Fruit fly (Drosophila melanogaster): ENCODE results near the gene Sfp84E.

Gene Sfp84E

DNA sequence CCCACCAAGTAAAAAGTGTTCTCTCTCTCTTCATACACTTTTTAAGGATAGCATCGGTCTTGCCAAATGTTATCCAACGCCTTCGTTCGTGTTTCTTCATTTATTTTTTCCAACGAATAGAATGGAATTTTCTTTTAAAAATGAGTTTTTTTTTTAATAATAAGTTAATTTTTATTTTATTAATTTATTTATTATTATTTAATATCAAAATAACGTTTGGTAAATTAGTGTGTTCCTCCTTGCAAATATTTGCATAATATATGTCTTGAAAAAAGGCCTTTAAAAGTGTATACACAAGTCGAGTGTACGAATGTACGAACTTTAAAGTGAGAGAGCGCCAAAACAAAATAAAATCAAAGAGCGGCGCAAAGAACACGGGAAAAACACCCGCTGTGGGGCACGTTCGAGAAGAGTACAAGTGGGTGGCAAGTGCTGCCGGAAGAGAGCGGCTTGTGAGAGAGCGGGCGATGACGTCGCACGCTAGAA lies 47.1 kb upstream of the Sfp84E start (continued):
- TF ChIP-seq insv (GFP tag; optimal IDR thresholded peaks at IDR 0.05) (peak in 1 of 2 experiments; percentile 41), CG7357 (GFP tag; IDR thresholded peaks at IDR 0.05) (no peak), CG7839 (tag; optimal IDR thresholded peaks at IDR 0.05) (peak; percentile 93), Usf (GFP tag; optimal IDR thresholded peaks at IDR 0.05) (peak; percentile 70), Abd-B (GFP tag; optimal IDR thresholded peaks at IDR 0.05) (peak; percentile 74), GATAe (GFP tag; conservative IDR thresholded peaks at IDR 0.05) (no peak), ato (GFP tag; IDR thresholded peaks at IDR 0.05; ENCODE audit: partially characterized antibody) (no peak), mirr (GFP tag; optimal IDR thresholded peaks at IDR 0.05) (no peak), CG33557 (GFP tag; optimal IDR thresholded peaks at IDR 0.05) (peak; percentile 76), chif (GFP tag; optimal IDR thresholded peaks at IDR 0.05) (peak in 1 of 2 experiments; percentile 35), CG10209 (GFP tag; optimal IDR thresholded peaks at IDR 0.05) (peak; percentile 92), odd (GFP tag; optimal IDR thresholded peaks at IDR 0.05) (peak; percentile 93), Doc3 (GFP tag; IDR thresholded peaks at IDR 0.05; ENCODE audit: partially characterized antibody) (no peak), lilli (GFP tag; optimal IDR thresholded peaks at IDR 0.05) (peak; percentile 68), pzg (GFP tag; optimal IDR thresholded peaks at IDR 0.05) (no peak), pan (optimal IDR thresholded peaks at IDR 0.05) (no peak), pan (GFP tag; optimal IDR thresholded peaks at IDR 0.05 in 1 of 2, IDR thresholded peaks at IDR 0.05 in 1 of 2) (peak in 1 of 2 experiments; percentile 75), H15 (GFP tag; IDR thresholded peaks at IDR 0.05) (0 out of 3 replicates have a peak, but pooled peaks have one; percentile 48), Doc2 (GFP tag; IDR thresholded peaks at IDR 0.05) (no peak), sob (GFP tag; IDR thresholded peaks at IDR 0.05) (peak; percentile 70), CG7928 (GFP tag; optimal IDR thresholded peaks at IDR 0.05) (no peak), D (optimal IDR thresholded peaks at IDR 0.05) (no peak), D (GFP tag; optimal IDR thresholded peaks at IDR 0.05) (peak; percentile 82), CG12769 (tag; optimal IDR thresholded peaks at IDR 0.05) (no peak), Atf6 (GFP tag; IDR thresholded peaks at IDR 0.05) (no peak; the same call in 1 of the 2 replicates), Spps (tag; optimal IDR thresholded peaks at IDR 0.05) (peak; percentile 50), crp (GFP tag; optimal IDR thresholded peaks at IDR 0.05) (peak in 1 of 2 experiments; percentile 29), CG15696 (tag; optimal IDR thresholded peaks at IDR 0.05) (peak; percentile 16), CG7987 (GFP tag; optimal IDR thresholded peaks at IDR 0.05) (peak; percentile 44), CG1603 (tag; optimal IDR thresholded peaks at IDR 0.05) (no peak), kah (GFP tag; optimal IDR thresholded peaks at IDR 0.05) (peak; percentile 63), CG2116 (GFP tag; optimal IDR thresholded peaks at IDR 0.05) (peak; percentile 62), ERR (GFP tag; optimal IDR thresholded peaks at IDR 0.05) (no peak), eyg (GFP tag; optimal IDR thresholded peaks at IDR 0.05) (no peak), Jarid2 (GFP tag; optimal IDR thresholded peaks at IDR 0.05) (peak; percentile 27), CG1233 (GFP tag; optimal IDR thresholded peaks at IDR 0.05) (peak; percentile 70), prd (optimal IDR thresholded peaks at IDR 0.05) (no peak), prd (GFP tag; IDR thresholded peaks at IDR 0.05) (peak; percentile 75), abd-A (tag; optimal IDR thresholded peaks at IDR 0.05) (no peak), wdn (GFP tag; IDR thresholded peaks at IDR 0.05) (peak; percentile 59), br (optimal IDR thresholded peaks at IDR 0.05) (no peak), ttk (GFP tag; IDR thresholded peaks at IDR 0.05) (peak; percentile 81), Poxn (GFP tag; IDR thresholded peaks at IDR 0.05) (peak; percentile 25; the same call in 1 of the 2 replicates), CG7556 (GFP tag; optimal IDR thresholded peaks at IDR 0.05) (peak; percentile 98), HHEX (GFP tag; optimal IDR thresholded peaks at IDR 0.05) (peak; percentile 83), Hr51 (GFP tag; optimal IDR thresholded peaks at IDR 0.05) (peak; percentile 41 to 96), CG3847 (GFP tag; IDR thresholded peaks at IDR 0.05) (peak; percentile 82), Nf-YB (GFP tag; optimal IDR thresholded peaks at IDR 0.05) (peak; percentile 84), CG12299 (tag; optimal IDR thresholded peaks at IDR 0.05) (peak; percentile 85), Dfd (GFP tag; optimal IDR thresholded peaks at IDR 0.05) (no peak)
